Fruit fly (Drosophila melanogaster): ENCODE results near the gene Taf9.

Gene Taf9

dm6 chrX:17844623-17845022 lies 2.7 kb downstream of the Taf9 start, which contains the start of the genes CG8142 and Ucp4A (continued):
- TF ChIP-seq rib (GFP tag; IDR thresholded peaks at IDR 0.05) (peak; percentile 77), CG11696 (GFP tag; IDR thresholded peaks at IDR 0.05) (peak; percentile 72), CG10274 (GFP tag; optimal IDR thresholded peaks at IDR 0.05) (peak; percentile 60), dysf (GFP tag; IDR thresholded peaks at IDR 0.05) (peak; percentile 96), mam (GFP tag; optimal IDR thresholded peaks at IDR 0.05) (peak; percentile 71), sob (GFP tag; IDR thresholded peaks at IDR 0.05) (peak; percentile 96), CG1602 (GFP tag; optimal IDR thresholded peaks at IDR 0.05) (peak; percentile 94), NC2β (GFP tag; optimal IDR thresholded peaks at IDR 0.05) (no peak), abd-A (tag; optimal IDR thresholded peaks at IDR 0.05) (no peak), Awh (GFP tag; IDR thresholded peaks at IDR 0.05) (peak; percentile 95), CG4854 (GFP tag; optimal IDR thresholded peaks at IDR 0.05) (peak; percentile 60), wek (GFP tag; optimal IDR thresholded peaks at IDR 0.05) (no peak), CG14710 (tag; optimal IDR thresholded peaks at IDR 0.05) (peak; percentile 94), trh (GFP tag; optimal IDR thresholded peaks at IDR 0.05) (peak; percentile 87), maf-S (GFP tag; optimal IDR thresholded peaks at IDR 0.05) (peak; percentile 14), wdn (GFP tag; IDR thresholded peaks at IDR 0.05) (peak; percentile 93), TFAM (GFP tag; optimal IDR thresholded peaks at IDR 0.05) (peak; percentile 50), eyg (GFP tag; optimal IDR thresholded peaks at IDR 0.05) (no peak), Pdp1 (GFP tag; optimal IDR thresholded peaks at IDR 0.05) (peak; percentile 49 to 65), Neu2 (GFP tag; optimal IDR thresholded peaks at IDR 0.05; ENCODE audit: borderline replicate concordance) (no peak), bbx (GFP tag; IDR thresholded peaks at IDR 0.05; ENCODE audit: partially characterized antibody) (no peak), Hmx (GFP tag; optimal IDR thresholded peaks at IDR 0.05) (no peak), fd64A (GFP tag; optimal IDR thresholded peaks at IDR 0.05) (no peak), CG7271 (tag; optimal IDR thresholded peaks at IDR 0.05) (peak; percentile 84), CG10543 (GFP tag; optimal IDR thresholded peaks at IDR 0.05) (peak; percentile 83), CG10431 (GFP tag; optimal IDR thresholded peaks at IDR 0.05) (peak; percentile 42), repo (GFP tag; optimal IDR thresholded peaks at IDR 0.05) (no peak), CG11560 (tag; IDR thresholded peaks at IDR 0.05) (peak; percentile 85), knrl (GFP tag; IDR thresholded peaks at IDR 0.05; ENCODE audit: partially characterized antibody) (peak; percentile 53; the same call in 2 of the 3 replicates), CG42726 (GFP tag; IDR thresholded peaks at IDR 0.05; ENCODE audit: partially characterized antibody) (no peak), CG17568 (GFP tag; optimal IDR thresholded peaks at IDR 0.05) (no peak), GATAe (GFP tag; conservative IDR thresholded peaks at IDR 0.05) (peak; percentile 90), ham (GFP tag; IDR thresholded peaks at IDR 0.05) (peak; percentile 82; the same call in 1 of the 2 replicates), Gug (GFP tag; IDR thresholded peaks at IDR 0.05) (peak; percentile 92), Jarid2 (GFP tag; optimal IDR thresholded peaks at IDR 0.05) (no peak), stc (GFP tag; IDR thresholded peaks at IDR 0.05) (peak; percentile 94), otp (GFP tag; IDR thresholded peaks at IDR 0.05) (peak; percentile 87), CG2116 (GFP tag; optimal IDR thresholded peaks at IDR 0.05) (peak; percentile 76), tx (GFP tag; optimal IDR thresholded peaks at IDR 0.05) (peak; percentile 2), CG9727 (GFP tag; optimal IDR thresholded peaks at IDR 0.05) (peak; percentile 93), CG4730 (GFP tag; IDR thresholded peaks at IDR 0.05) (peak; percentile 96), CG15011 (GFP tag; optimal IDR thresholded peaks at IDR 0.05) (peak; percentile 82), CG12155 (GFP tag; optimal IDR thresholded peaks at IDR 0.05) (peak; percentile 89), CG10209 (GFP tag; optimal IDR thresholded peaks at IDR 0.05) (peak; percentile 93), CrebB (tag; optimal IDR thresholded peaks at IDR 0.05) (peak; percentile 66), D (optimal IDR thresholded peaks at IDR 0.05) (no peak), D (GFP tag; optimal IDR thresholded peaks at IDR 0.05) (peak; percentile 89), CG2120 (GFP tag; optimal IDR thresholded peaks at IDR 0.05) (peak; percentile 85), Sox102F (GFP tag; optimal IDR thresholded peaks at IDR 0.05) (peak; percentile 92), HmgZ (tag; optimal IDR thresholded peaks at IDR 0.05) (peak; percentile 85), CG10654 (GFP tag; optimal IDR thresholded peaks at IDR 0.05) (peak; percentile 91)

Measured in whole organism, embryonic.